Fruit fly (Drosophila melanogaster) whole organism, prepupa: Measurements from ENCODE around the gene Cisd2.

ENCODE experiments used
- Blimp-1 ChIP-seq: fragments of 200-800 bp; sonication (Bioruptor generic); optimal IDR thresholded peaks from 3 replicates; lab custom pipeline; 2017; ENCODE audit warnings: missing biosample characterization, missing genetic modification characterization, mild to moderate bottlenecking, moderate library complexity, missing genetic modification reagents
- CG10631 ChIP-seq: fragments of 200-800 bp; sonication (Bioruptor generic); optimal IDR thresholded peaks from 2 replicates; lab custom pipeline; 2016; ENCODE audit warnings: missing biosample characterization, missing genetic modification characterization
- CG10669 ChIP-seq: fragments of 200-800 bp; sonication (Bioruptor generic); optimal IDR thresholded peaks from 3 replicates; lab custom pipeline; 2018; ENCODE audit warnings: missing biosample characterization, mild to moderate bottlenecking, missing genetic modification characterization, moderate library complexity
- CG11762 ChIP-seq: fragments of 200-800 bp; sonication (Bioruptor generic); optimal IDR thresholded peaks from 3 replicates; lab custom pipeline; 2016; ENCODE audit warnings: missing biosample characterization, missing genetic modification characterization; ENCODE audit not compliant: insufficient read depth
- CG11902 ChIP-seq: fragments of 200-800 bp; sonication (Bioruptor generic); optimal IDR thresholded peaks from 3 replicates; lab custom pipeline; 2016; ENCODE audit warnings: missing biosample characterization, missing genetic modification characterization
- CG15336 ChIP-seq: fragments of 200-800 bp; sonication (Bioruptor generic); IDR thresholded peaks from 2 replicates; pipeline ENCODE4 v1.3.6; 2022; ENCODE audit warnings: missing biosample characterization, missing genetic modification characterization
- CG1621 ChIP-seq: fragments of 200-800 bp; sonication (Bioruptor generic); optimal IDR thresholded peaks from 3 replicates; lab custom pipeline; 2018; ENCODE audit warnings: missing biosample characterization, mild to moderate bottlenecking, missing genetic modification characterization
- CG16779 ChIP-seq: fragments of 200-800 bp; sonication (Bioruptor generic); optimal IDR thresholded peaks from 3 replicates; lab custom pipeline; 2017; ENCODE audit warnings: missing biosample characterization, mild to moderate bottlenecking, missing genetic modification characterization
- CG31627 ChIP-seq: fragments of 200-800 bp; sonication (Bioruptor generic); optimal IDR thresholded peaks from 3 replicates; lab custom pipeline; 2016; ENCODE audit warnings: missing biosample characterization, missing genetic modification characterization
- CG32006 ChIP-seq: fragments of 200-800 bp; sonication (Bioruptor generic); optimal IDR thresholded peaks from 3 replicates; lab custom pipeline; 2017; ENCODE audit warnings: missing biosample characterization, mild to moderate bottlenecking, missing genetic modification characterization
- CG34406 ChIP-seq: fragments of 200-800 bp; sonication (Bioruptor generic); optimal IDR thresholded peaks from 3 replicates; lab custom pipeline; 2016; ENCODE audit warnings: missing biosample characterization, missing genetic modification characterization
- CG3919 ChIP-seq: fragments of 200-800 bp; sonication (Bioruptor generic); optimal IDR thresholded peaks from 3 replicates; lab custom pipeline; 2016; ENCODE audit warnings: missing biosample characterization, missing genetic modification characterization
- CG4318 ChIP-seq: fragments of 200-800 bp; sonication (Bioruptor generic); optimal IDR thresholded peaks from 3 replicates; lab custom pipeline; 2017; ENCODE audit warnings: missing biosample characterization, mild to moderate bottlenecking, missing genetic modification characterization
- CG6276 ChIP-seq: fragments of 200-800 bp; sonication (Bioruptor generic); optimal IDR thresholded peaks from 2 replicates; lab custom pipeline; 2017; ENCODE audit warnings: missing biosample characterization, mild to moderate bottlenecking, missing genetic modification characterization
- CG6792 ChIP-seq: fragments of 200-800 bp; sonication (Bioruptor generic); optimal IDR thresholded peaks from 3 replicates; lab custom pipeline; 2016; ENCODE audit warnings: missing biosample characterization, missing genetic modification characterization
- CG6854 ChIP-seq: fragments of 200-800 bp; sonication (Bioruptor generic); optimal IDR thresholded peaks from 2 replicates; lab custom pipeline; 2017; ENCODE audit warnings: missing biosample characterization, mild to moderate bottlenecking, missing genetic modification characterization
- CG7368 ChIP-seq: fragments of 200-800 bp; sonication (Bioruptor generic); optimal IDR thresholded peaks from 3 replicates; lab custom pipeline; 2016; ENCODE audit warnings: missing biosample characterization, missing genetic modification characterization
- CG8119 ChIP-seq: fragments of 200-800 bp; sonication (Bioruptor generic); IDR thresholded peaks from 3 replicates; pipeline ENCODE4 v1.3.6; 2022; ENCODE audit warnings: missing biosample characterization, missing genetic modification characterization
- CG9139 ChIP-seq: fragments of 200-800 bp; sonication (Bioruptor generic); optimal IDR thresholded peaks from 3 replicates; lab custom pipeline; 2017; ENCODE audit warnings: missing biosample characterization, mild to moderate bottlenecking, missing genetic modification characterization
- Eip78C ChIP-seq: fragments of 200-800 bp; sonication (Bioruptor generic); peaks from one replicate; lab custom pipeline; 2016; ENCODE audit warnings: missing biosample characterization, missing genetic modification characterization
- Eip93F ChIP-seq: fragments of 200-800 bp; sonication (Bioruptor generic); optimal IDR thresholded peaks from 2 replicates; lab custom pipeline; 2016; ENCODE audit warnings: missing biosample characterization, mild to moderate bottlenecking, missing genetic modification characterization
- Ets21C ChIP-seq: fragments of 200-800 bp; sonication (Bioruptor generic); optimal IDR thresholded peaks from 3 replicates; lab custom pipeline; 2016; ENCODE audit warnings: missing biosample characterization, missing genetic modification characterization
- Gug ChIP-seq: fragments of 200-800 bp; sonication (Bioruptor generic); IDR thresholded peaks from 2 replicates; pipeline ENCODE4 v1.3.6; 2022; ENCODE audit warnings: missing biosample characterization, missing genetic modification characterization
- Hr38 ChIP-seq: sonication (Bioruptor generic); optimal IDR thresholded peaks from 2 replicates; lab custom pipeline; 2016; ENCODE audit warnings: missing biosample characterization, missing genetic modification characterization
- Hr39 ChIP-seq: fragments of 200-800 bp; sonication (Bioruptor generic); optimal IDR thresholded peaks from 2 replicates; lab custom pipeline; 2016; ENCODE audit warnings: missing biosample characterization, missing genetic modification characterization
- Hr4 ChIP-seq: fragments of 200-800 bp; sonication (Bioruptor generic); optimal IDR thresholded peaks from 3 replicates; lab custom pipeline; 2016; ENCODE audit warnings: missing biosample characterization, missing genetic modification characterization
- Met ChIP-seq: fragments of 200-800 bp; sonication (Bioruptor generic); optimal IDR thresholded peaks from 3 replicates; lab custom pipeline; 2016; ENCODE audit warnings: missing biosample characterization, missing genetic modification characterization
- OdsH ChIP-seq: fragments of 200-800 bp; sonication (Bioruptor generic); optimal IDR thresholded peaks from 3 replicates; lab custom pipeline; 2016; ENCODE audit warnings: missing biosample characterization, missing genetic modification characterization
- Smox ChIP-seq: fragments of 200-800 bp; sonication (Bioruptor generic); optimal IDR thresholded peaks from 3 replicates; lab custom pipeline; 2016; ENCODE audit warnings: missing biosample characterization, missing genetic modification characterization
- Sox102F ChIP-seq: fragments of 200-800 bp; sonication (Bioruptor generic); optimal IDR thresholded peaks from 2 replicates; lab custom pipeline; 2016; ENCODE audit warnings: missing biosample characterization, mild to moderate bottlenecking, missing genetic modification characterization
- Sox14 ChIP-seq: fragments of 200-800 bp; sonication (Bioruptor generic); optimal IDR thresholded peaks from 3 replicates; lab custom pipeline; 2016; ENCODE audit warnings: missing biosample characterization, missing genetic modification characterization
- Sox15 ChIP-seq: fragments of 200-800 bp; sonication (Bioruptor generic); optimal IDR thresholded peaks from 3 replicates; lab custom pipeline; 2016; ENCODE audit warnings: missing biosample characterization, missing genetic modification characterization
- cyc ChIP-seq: fragments of 200-800 bp; sonication (Bioruptor generic); optimal IDR thresholded peaks from 3 replicates; lab custom pipeline; 2016; ENCODE audit warnings: missing biosample characterization, missing genetic modification characterization
- dac ChIP-seq: fragments of 200-800 bp; sonication (Bioruptor generic); optimal IDR thresholded peaks from 2 replicates; lab custom pipeline; 2017; ENCODE audit warnings: missing biosample characterization, mild to moderate bottlenecking, missing genetic modification characterization
- dsx ChIP-seq: fragments of 200-800 bp; optimal IDR thresholded peaks from 3 replicates; lab custom pipeline; 2019; ENCODE audit warnings: missing biosample characterization, mild to moderate bottlenecking, missing genetic modification characterization, moderate library complexity; ENCODE audit not compliant: poor library complexity, severe bottlenecking
- esn ChIP-seq: fragments of 200-800 bp; sonication (Bioruptor generic); optimal IDR thresholded peaks from 2 replicates; lab custom pipeline; 2016; ENCODE audit warnings: missing biosample characterization, mild to moderate bottlenecking, missing genetic modification characterization, moderate library complexity
- fd59A ChIP-seq: fragments of 200-800 bp; sonication (Bioruptor generic); optimal IDR thresholded peaks from 2 replicates; lab custom pipeline; 2017; ENCODE audit warnings: missing biosample characterization, mild to moderate bottlenecking, missing genetic modification characterization, missing genetic modification reagents
- fd85E ChIP-seq: fragments of 200-800 bp; sonication (Bioruptor generic); optimal IDR thresholded peaks from 3 replicates; lab custom pipeline; 2016; ENCODE audit warnings: missing biosample characterization, missing genetic modification characterization
- fkh ChIP-seq: fragments of 200-800 bp; sonication (Bioruptor generic); optimal IDR thresholded peaks from 3 replicates; lab custom pipeline; 2017; ENCODE audit warnings: missing biosample characterization, mild to moderate bottlenecking, missing genetic modification characterization, moderate library complexity
- net ChIP-seq: fragments of 200-800 bp; sonication (Bioruptor generic); optimal IDR thresholded peaks from 3 replicates; lab custom pipeline; 2016; ENCODE audit warnings: missing biosample characterization, missing genetic modification characterization
- pdm3 ChIP-seq: fragments of 200-800 bp; sonication (Bioruptor generic); optimal IDR thresholded peaks from 3 replicates; lab custom pipeline; 2016; ENCODE audit warnings: missing biosample characterization, missing genetic modification characterization
- salr ChIP-seq, 2 experiments: fragments of 200-800 bp; sonication (Bioruptor generic); optimal IDR thresholded peaks; 3 replicates each; lab custom pipeline; 2016 to 2018; ENCODE audit warnings: missing biosample characterization in 2 of 2, missing genetic modification characterization in 2 of 2, mild to moderate bottlenecking in 1 of 2
- spab ChIP-seq: fragments of 200-800 bp; sonication (Bioruptor generic); optimal IDR thresholded peaks from 2 replicates; lab custom pipeline; 2017; ENCODE audit warnings: missing biosample characterization, mild to moderate bottlenecking, missing genetic modification characterization, missing genetic modification reagents
- ss ChIP-seq, 2 experiments: fragments of 200-800 bp; sonication (Bioruptor generic); optimal IDR thresholded peaks; 2 replicates in 1 of 2; 3 replicates in 1 of 2; lab custom pipeline; 2017 to 2018; ENCODE audit warnings: mild to moderate bottlenecking in 2 of 2, missing biosample characterization in 2 of 2, missing genetic modification characterization in 2 of 2, moderate library complexity in 1 of 2
- svp ChIP-seq: fragments of 200-800 bp; sonication (Bioruptor generic); peaks from one replicate; lab custom pipeline; 2016; ENCODE audit warnings: missing biosample characterization, missing genetic modification characterization
- topi ChIP-seq: fragments of 200-800 bp; sonication (Bioruptor generic); optimal IDR thresholded peaks from 3 replicates; lab custom pipeline; 2016; ENCODE audit warnings: missing biosample characterization, missing genetic modification characterization
- vri ChIP-seq: fragments of 200-800 bp; sonication (Bioruptor generic); optimal IDR thresholded peaks from 3 replicates; lab custom pipeline; 2016; ENCODE audit warnings: missing biosample characterization, mild to moderate bottlenecking, missing genetic modification characterization

The Cisd2 gene

dm6 chr3R:29215652-29216483 lies 7.4 kb downstream of the Cisd2 start:
- TF ChIP-seq Hr4 (GFP tag; lab: Kevin White, UChicago) (peak; percentile 37), CG11902 (GFP tag; lab: Kevin White, UChicago) (no peak), ss (GFP tag; optimal IDR thresholded peaks at IDR 0.05; lab: Kevin White, UChicago) (peak in 1 of 2 experiments; percentile 53), CG32006 (peak; percentile 24), svp (GFP tag; lab: Kevin White, UChicago) (peak; percentile 81), CG10669 (GFP tag; lab: Kevin White, UChicago) (no peak), Eip78C (peak; percentile 50)

dm6 chr3R:29214982-29215533 lies 8.2 kb downstream of the Cisd2 start:
- peak; percentile 9 for TF ChIP-seq net (GFP tag; lab: Kevin White, UChicago)
- peak in 1 of 2 experiments; percentile 42 for TF ChIP-seq salr (GFP tag; optimal IDR thresholded peaks at IDR 0.05; lab: Kevin White, UChicago)
- TF ChIP-seq Blimp-1 (GFP tag; lab: Kevin White, UChicago), result no peak
- TF ChIP-seq CG15336, result no peak; the same call in 1 of the 2 replicates
- no peak for TF ChIP-seq CG6792 (GFP tag; lab: Kevin White, UChicago)
- TF ChIP-seq dsx (GFP tag; lab: Kevin White, UChicago), result peak; percentile 65
- no peak for TF ChIP-seq CG4318 (GFP tag; lab: Kevin White, UChicago)
- peak; percentile 15 for TF ChIP-seq CG10631 (GFP tag; lab: Kevin White, UChicago)
- peak; percentile 46 to 83 for TF ChIP-seq ss (GFP tag; optimal IDR thresholded peaks at IDR 0.05; lab: Kevin White, UChicago)
- no peak for TF ChIP-seq Hr38 (GFP tag; lab: Kevin White, UChicago)
- no peak for TF ChIP-seq CG6854 (GFP tag; lab: Kevin White, UChicago)
- peak; percentile 65 for TF ChIP-seq CG16779
- TF ChIP-seq CG31627 (GFP tag; lab: Kevin White, UChicago), result no peak
- peak; percentile 25 for TF ChIP-seq topi (GFP tag; lab: Kevin White, UChicago)
- peak; percentile 23 for TF ChIP-seq pdm3 (GFP tag; lab: Kevin White, UChicago)
- peak; percentile 38 for TF ChIP-seq CG6276 (GFP tag; lab: Kevin White, UChicago)
- no peak for TF ChIP-seq Sox15 (GFP tag; lab: Kevin White, UChicago)
- no peak for TF ChIP-seq CG11762
- TF ChIP-seq CG11902 (GFP tag; lab: Kevin White, UChicago), result no peak
- TF ChIP-seq Sox102F, result peak; percentile 10
- TF ChIP-seq spab (GFP tag; lab: Kevin White, UChicago), result peak; percentile 56
- no peak for TF ChIP-seq Sox14 (GFP tag; lab: Kevin White, UChicago)
- TF ChIP-seq esn, result peak; percentile 17
- TF ChIP-seq OdsH (GFP tag; lab: Kevin White, UChicago), result no peak
- peak; percentile 13 for TF ChIP-seq Smox (GFP tag; lab: Kevin White, UChicago)
- peak; percentile 29 for TF ChIP-seq Hr4 (GFP tag; lab: Kevin White, UChicago)
- TF ChIP-seq Hr39 (GFP tag; lab: Kevin White, UChicago), result no peak
- TF ChIP-seq CG7368 (GFP tag; lab: Kevin White, UChicago), result peak; percentile 9
- peak; percentile 79 for TF ChIP-seq CG9139 (GFP tag; lab: Kevin White, UChicago)
- TF ChIP-seq CG34406, result peak; percentile 3
- no peak for TF ChIP-seq Ets21C
- no peak for TF ChIP-seq cyc (GFP tag; lab: Kevin White, UChicago)
- TF ChIP-seq CG1621 (tag; lab: Kevin White, UChicago), result peak; percentile 66
- TF ChIP-seq fkh, result no peak
- TF ChIP-seq Gug (GFP tag; lab: Robert Waterston, UW), result no peak
- peak; percentile 37 for TF ChIP-seq fd59A (GFP tag; lab: Kevin White, UChicago)
- TF ChIP-seq CG32006, result peak; percentile 51
- TF ChIP-seq fd85E (GFP tag; lab: Kevin White, UChicago), result no peak
- TF ChIP-seq vri, result no peak
- peak; percentile 31 for TF ChIP-seq Eip93F
- TF ChIP-seq Met (GFP tag; lab: Kevin White, UChicago), result peak; percentile 33
- TF ChIP-seq dac (GFP tag; lab: Kevin White, UChicago), result no peak
- TF ChIP-seq CG3919 (GFP tag; lab: Kevin White, UChicago), result peak; percentile 26
- peak; percentile 47 for TF ChIP-seq CG8119 (GFP tag; lab: Robert Waterston, UW)
